Worm (Caenorhabditis elegans) whole organism, L4/young adult: ENCODE data around the gene rmd-3.

ENCODE experiments used
- W03F9.2 ChIP-seq: fragments of 150-350 bp; optimal IDR thresholded peaks from 2 replicates; lab custom pipeline; 2014; ENCODE audit warnings: missing biosample characterization, missing genetic modification characterization
- him-1 ChIP-seq: sonication (generic microtip); optimal IDR thresholded peaks from 2 replicates; lab custom pipeline; 2016; ENCODE audit warnings: missing genotype, missing genetic modification reagents, missing genetic modification characterization, missing compliant biosample characterization

- TF ChIP-seq W03F9.2 (tag; lab: Kevin White, UChicago) (no peak), him-1 (tag; lab: Kevin White, UChicago) (no peak)
Observed at ce11 chrII:11353471-11353870, 14.1 kb upstream of the rmd-3 start.
